Worm (Caenorhabditis elegans): ENCODE measurements around the gene C18D4.4.

DNA sequence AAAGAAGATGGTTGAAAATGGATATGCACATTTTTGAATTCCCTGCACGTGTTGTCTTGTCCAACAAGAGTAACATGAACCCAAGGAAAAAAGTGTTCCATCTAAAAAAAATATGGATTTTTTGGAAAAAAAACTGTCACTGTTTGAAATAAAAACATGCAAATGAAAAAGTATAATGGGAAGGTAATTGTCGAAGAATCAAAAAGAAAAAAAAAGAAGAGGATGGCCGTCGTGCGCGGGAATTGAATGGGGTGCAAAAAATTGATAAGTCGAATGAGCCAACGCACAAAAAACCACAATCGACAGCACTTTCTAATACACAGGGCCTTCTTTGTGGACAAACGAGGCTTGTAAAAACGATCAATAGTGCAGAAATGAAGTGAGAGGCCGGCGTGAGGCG lies 37.6 kb downstream of the C18D4.4 start, which contains the start of gene fbxa-102:
- no peak for TF ChIP-seq flt-1 (GFP tag; IDR thresholded peaks at IDR 0.05)
- TF ChIP-seq ets-7 (tag; optimal IDR thresholded peaks at IDR 0.05): no peak
- TF ChIP-seq tbx-11 (GFP tag; IDR thresholded peaks at IDR 0.05): no peak
- TF ChIP-seq ceh-13 (GFP tag; optimal IDR thresholded peaks at IDR 0.05): no peak
- TF ChIP-seq ceh-36 (tag; optimal IDR thresholded peaks at IDR 0.05): no peak
- TF ChIP-seq hnd-1 (tag; optimal IDR thresholded peaks at IDR 0.05): no peak
- TF ChIP-seq ama-1 (optimal IDR thresholded peaks at IDR 0.05): no peak

Data from whole organism, early embryonic.